Worm (Caenorhabditis elegans): ENCODE data around the gene C31B8.16.

ce11 chrV:2971307-2971999 is 41.6 kb downstream of the C31B8.16 start, which contains the start of gene srw-129:
- no peak for TF ChIP-seq nhr-76 (tag; optimal IDR thresholded peaks at IDR 0.05)
- TF ChIP-seq unc-62 (GFP tag; optimal IDR thresholded peaks at IDR 0.05), result no peak
- no peak for TF ChIP-seq nhr-84 (tag; optimal IDR thresholded peaks at IDR 0.05)
- TF ChIP-seq ztf-11 (tag; optimal IDR thresholded peaks at IDR 0.05), result no peak
- no peak for TF ChIP-seq nhr-28 (tag; optimal IDR thresholded peaks at IDR 0.05)
- TF ChIP-seq C34B4.2 (tag; optimal IDR thresholded peaks at IDR 0.05), result no peak
